Fruit fly (Drosophila melanogaster) whole organism, embryonic: Measurements from ENCODE around the gene HP1c.
A peak's percentile ranks its signal among the peaks of the same experiment; 100 is the strongest.

ENCODE experiments used
- BtbVII ChIP-seq: fragments of 200-800 bp; sonication (Bioruptor generic); optimal IDR thresholded peaks from 3 replicates; lab custom pipeline; 2017; ENCODE audit warnings: missing biosample characterization, mild to moderate bottlenecking, missing genetic modification characterization
- CG12155 ChIP-seq: fragments of 200-800 bp; sonication (Bioruptor generic); optimal IDR thresholded peaks from 3 replicates; lab custom pipeline; 2016; ENCODE audit warnings: missing biosample characterization, missing genetic modification characterization
- CG12659 ChIP-seq: fragments of 200-800 bp; sonication (Bioruptor generic); optimal IDR thresholded peaks from 3 replicates; lab custom pipeline; 2017; ENCODE audit warnings: mild to moderate bottlenecking, missing biosample characterization, missing genetic modification reagents, missing genetic modification characterization
- CG13287 ChIP-seq: fragments of 200-800 bp; sonication (Bioruptor generic); IDR thresholded peaks from 2 replicates; pipeline ENCODE4 v1.3.6; 2022; ENCODE audit warnings: missing biosample characterization, missing genetic modification characterization; ENCODE audit not compliant: partially characterized antibody
- CG14965 ChIP-seq: fragments of 200-800 bp; sonication (Bioruptor generic); optimal IDR thresholded peaks from 2 replicates; lab custom pipeline; 2016; ENCODE audit warnings: missing biosample characterization, missing genetic modification characterization, borderline replicate concordance
- CG17359 ChIP-seq: fragments of 200-800 bp; sonication (Bioruptor generic); optimal IDR thresholded peaks from 3 replicates; lab custom pipeline; 2018; ENCODE audit warnings: missing biosample characterization, mild to moderate bottlenecking, missing genetic modification characterization, moderate library complexity
- CG2129 ChIP-seq: fragments of 200-800 bp; sonication (Bioruptor generic); IDR thresholded peaks from 2 replicates; pipeline ENCODE4 v1.3.6; 2022; ENCODE audit warnings: missing biosample characterization, missing genetic modification characterization; ENCODE audit not compliant: partially characterized antibody
- CG3065 ChIP-seq: fragments of 200-800 bp; sonication (Bioruptor generic); optimal IDR thresholded peaks from 2 replicates; lab custom pipeline; 2016; ENCODE audit warnings: missing biosample characterization, missing genetic modification characterization
- CG3281 ChIP-seq: fragments of 200-800 bp; sonication (Bioruptor generic); optimal IDR thresholded peaks from 3 replicates; lab custom pipeline; 2017; ENCODE audit warnings: missing biosample characterization, mild to moderate bottlenecking, missing genetic modification characterization
- CG3726 ChIP-seq: fragments of 200-800 bp; sonication (Bioruptor generic); IDR thresholded peaks from 3 replicates; pipeline ENCODE4, ENCODE4 v1.3.6; 2022; ENCODE audit warnings: missing biosample characterization, missing genetic modification characterization
- CG4282 ChIP-seq: fragments of 200-800 bp; sonication (Bioruptor generic); optimal IDR thresholded peaks from 2 replicates; lab custom pipeline; 2016; ENCODE audit warnings: missing biosample characterization, missing genetic modification characterization
- CG4328 ChIP-seq: fragments of 200-800 bp; sonication (Bioruptor generic); optimal IDR thresholded peaks from 3 replicates; lab custom pipeline; 2017; ENCODE audit warnings: missing biosample characterization, missing genetic modification reagents, missing genetic modification characterization
- CG6683 ChIP-seq: fragments of 200-800 bp; sonication (Bioruptor generic); optimal IDR thresholded peaks from 2 replicates; lab custom pipeline; 2017; ENCODE audit warnings: missing biosample characterization, mild to moderate bottlenecking, missing genetic modification characterization, missing genetic modification reagents
- CG6813 ChIP-seq: fragments of 200-800 bp; sonication (Bioruptor generic); optimal IDR thresholded peaks from 2 replicates; lab custom pipeline; 2017; ENCODE audit warnings: missing biosample characterization, missing genetic modification characterization, mild to moderate bottlenecking, moderate library complexity, missing genetic modification reagents
- CG9609 ChIP-seq: fragments of 200-800 bp; sonication (Bioruptor generic); optimal IDR thresholded peaks from 3 replicates; lab custom pipeline; 2016; ENCODE audit warnings: missing biosample characterization, missing genetic modification characterization
- CG9932 ChIP-seq: fragments of 200-800 bp; sonication (Bioruptor generic); IDR thresholded peaks from 2 replicates; pipeline ENCODE4 v1.3.6; 2022; ENCODE audit warnings: missing biosample characterization, missing genetic modification characterization
- E2f1 ChIP-seq: fragments of 200-800 bp; sonication (Bioruptor generic); IDR thresholded peaks from 2 replicates; pipeline ENCODE4 v1.3.6; 2022; ENCODE audit warnings: missing biosample characterization, missing genetic modification characterization
- Ets65A ChIP-seq: fragments of 200-800 bp; sonication (Bioruptor generic); peaks from one replicate; lab custom pipeline; 2016; ENCODE audit warnings: missing biosample characterization, missing genetic modification characterization
- Gug ChIP-seq: fragments of 200-800 bp; sonication (Bioruptor generic); IDR thresholded peaks from 4 replicates; pipeline ENCODE4 v1.3.6; 2022; ENCODE audit warnings: missing biosample characterization, missing genetic modification characterization
- Lhr ChIP-seq: fragments of 200-800 bp; sonication (Bioruptor generic); optimal IDR thresholded peaks from 3 replicates; lab custom pipeline; 2017; ENCODE audit warnings: mild to moderate bottlenecking, missing biosample characterization, missing genetic modification reagents, missing genetic modification characterization
- MTF-1 ChIP-seq: fragments of 200-800 bp; sonication (Bioruptor generic); optimal IDR thresholded peaks from 2 replicates; lab custom pipeline; 2018; ENCODE audit warnings: missing biosample characterization, mild to moderate bottlenecking, missing genetic modification characterization, borderline replicate concordance
- Med ChIP-seq: fragments of 200-800 bp; sonication (Bioruptor generic); peaks from one replicate; lab custom pipeline; 2016; ENCODE audit warnings: missing biosample characterization, missing genetic modification characterization, mild to moderate bottlenecking, inconsistent platforms, moderate library complexity
- NC2β ChIP-seq: fragments of 200-800 bp; sonication (Bioruptor generic); optimal IDR thresholded peaks from 2 replicates; lab custom pipeline; 2016; ENCODE audit warnings: missing biosample characterization, missing genetic modification characterization
- Side ChIP-seq: fragments of 200-800 bp; sonication (Bioruptor generic); optimal IDR thresholded peaks from 2 replicates; lab custom pipeline; 2016; ENCODE audit warnings: missing biosample characterization, missing genetic modification characterization
- Sin3A ChIP-seq: fragments of >200 bp; optimal IDR thresholded peaks from 2 replicates; lab custom pipeline; 2018
- ase ChIP-seq: fragments of 200-800 bp; sonication (Bioruptor generic); IDR thresholded peaks from 3 replicates; pipeline ENCODE4 v1.3.6; 2022; ENCODE audit warnings: missing biosample characterization, missing genetic modification characterization
- caup ChIP-seq: fragments of 200-800 bp; sonication (Bioruptor generic); optimal IDR thresholded peaks from 3 replicates; lab custom pipeline; 2017; ENCODE audit warnings: missing biosample characterization, mild to moderate bottlenecking, missing genetic modification characterization, moderate library complexity; ENCODE audit not compliant: severe bottlenecking
- dmrt11E ChIP-seq: fragments of 200-800 bp; sonication (Bioruptor generic); optimal IDR thresholded peaks from 3 replicates; lab custom pipeline; 2018; ENCODE audit warnings: missing biosample characterization, mild to moderate bottlenecking, missing genetic modification characterization, moderate library complexity
- gsb ChIP-seq: fragments of 200-800 bp; sonication (Bioruptor generic); IDR thresholded peaks from 2 replicates; pipeline ENCODE4 v1.3.6; 2022; ENCODE audit warnings: missing biosample characterization, missing genetic modification characterization
- lab ChIP-seq: fragments of 200-800 bp; sonication (Bioruptor generic); optimal IDR thresholded peaks from 3 replicates; lab custom pipeline; 2017; ENCODE audit warnings: missing biosample characterization, missing genetic modification characterization, mild to moderate bottlenecking, moderate library complexity, missing genetic modification reagents
- lilli ChIP-seq: fragments of 200-800 bp; sonication (Bioruptor generic); optimal IDR thresholded peaks from 3 replicates; lab custom pipeline; 2016; ENCODE audit warnings: missing biosample characterization, missing genetic modification characterization
- luna ChIP-seq: fragments of 200-800 bp; sonication (Bioruptor generic); optimal IDR thresholded peaks from 2 replicates; lab custom pipeline; 2016; ENCODE audit warnings: missing biosample characterization, missing genetic modification characterization
- otp ChIP-seq: fragments of 200-800 bp; sonication (Bioruptor generic); IDR thresholded peaks from 3 replicates; pipeline ENCODE4, ENCODE4 v1.3.6; 2022; ENCODE audit warnings: missing biosample characterization, missing genetic modification characterization
- pb ChIP-seq: fragments of 200-800 bp; sonication (Bioruptor generic); optimal IDR thresholded peaks from 3 replicates; lab custom pipeline; 2016; ENCODE audit warnings: missing biosample characterization, missing genetic modification characterization
- pfk ChIP-seq: fragments of 200-800 bp; sonication (Bioruptor generic); optimal IDR thresholded peaks from 2 replicates; lab custom pipeline; 2018; ENCODE audit warnings: missing biosample characterization, mild to moderate bottlenecking, missing genetic modification characterization, moderate library complexity
- prd ChIP-seq, 3 experiments: fragments of >200 bp in 2 of 3; fragments of 200-800 bp in 1 of 3; sonication (Bioruptor generic) in 1 of 3; optimal IDR thresholded peaks in 2 of 3; IDR thresholded peaks in 1 of 3; 2 replicates in 2 of 3; 3 replicates in 1 of 3; pipeline versions ENCODE4 v1.3.6 to Lab custom; 2017 to 2022; ENCODE audit warnings: missing biosample characterization in 1 of 3, missing genetic modification characterization in 1 of 3
- repo ChIP-seq: fragments of 200-800 bp; sonication (Bioruptor generic); optimal IDR thresholded peaks from 2 replicates; lab custom pipeline; 2016; ENCODE audit warnings: missing biosample characterization, missing genetic modification characterization
- sens ChIP-seq: fragments of 200-800 bp; sonication (Bioruptor generic); peaks from one replicate; lab custom pipeline; 2016; ENCODE audit warnings: missing biosample characterization, missing genetic modification characterization
- stwl ChIP-seq: fragments of 200-800 bp; sonication (Bioruptor generic); optimal IDR thresholded peaks from 3 replicates; lab custom pipeline; 2018; ENCODE audit warnings: missing biosample characterization, mild to moderate bottlenecking, missing genetic modification characterization, moderate library complexity
- tin ChIP-seq: fragments of 200-800 bp; sonication (Bioruptor generic); optimal IDR thresholded peaks from 3 replicates; lab custom pipeline; 2016; ENCODE audit warnings: missing biosample characterization, missing genetic modification characterization
- trem ChIP-seq: fragments of 200-800 bp; optimal IDR thresholded peaks from 3 replicates; lab custom pipeline; 2019; ENCODE audit warnings: missing biosample characterization, mild to moderate bottlenecking, missing genetic modification characterization, moderate library complexity
- trh ChIP-seq: fragments of 200-800 bp; sonication (Bioruptor generic); optimal IDR thresholded peaks from 2 replicates; lab custom pipeline; 2016; ENCODE audit warnings: missing biosample characterization, missing genetic modification characterization

Gene HP1c

dm6 chr3R:22766072-22766471, 20.7 kb downstream of the HP1c start, which contains the start of gene Nepl15:
Gene Nepl15 (minus strand): TSS chr3R:22766172.
- TF ChIP-seq CG6813 (GFP tag; lab: Kevin White, UChicago) = no peak
- no peak for TF ChIP-seq Lhr
- TF ChIP-seq trh = no peak
- TF ChIP-seq CG3726 (GFP tag; lab: Robert Waterston, UW) = no peak
- peak; percentile 23 for TF ChIP-seq Ets65A (GFP tag; lab: Kevin White, UChicago)

dm6 chr3R:22767599-22767998, 22.2 kb downstream of the HP1c start, which contains the start of gene CG13841:
Gene CG13841 (minus strand): TSS chr3R:22767699.
- TF ChIP-seq trem (tag; lab: Kevin White, UChicago) (no peak), lab (GFP tag; lab: Kevin White, UChicago) (no peak), sens (peak; percentile 38)

- no peak for TF ChIP-seq MTF-1 (GFP tag; lab: Kevin White, UChicago)
- TF ChIP-seq stwl = no peak
- peak; percentile 37 for TF ChIP-seq sens
- no peak for TF ChIP-seq Med (GFP tag; lab: Kevin White, UChicago)
- TF ChIP-seq Ets65A (GFP tag; lab: Kevin White, UChicago) = no peak
- TF ChIP-seq, all 482 proteins: peak for 1
These were observed 23.2 kb downstream of the HP1c start, which contains the start of gene CG43091 for dm6 chr3R:22768633-22769032. Gene CG43091 (minus strand): TSS chr3R:22768733.

- TF ChIP-seq CG12155 (no peak), Side (no peak), CG3281 (GFP tag; lab: Kevin White, UChicago) (no peak), luna (GFP tag; lab: Kevin White, UChicago) (no peak), CG3065 (no peak), prd (optimal IDR thresholded peaks at IDR 0.05; lab: Kevin White, UChicago) (no peak), prd (GFP tag; IDR thresholded peaks at IDR 0.05; lab: Robert Waterston, UW) (no peak), pfk (GFP tag; lab: Kevin White, UChicago) (no peak), otp (GFP tag; lab: Robert Waterston, UW) (no peak), CG13287 (GFP tag; lab: Robert Waterston, UW) (no peak), BtbVII (GFP tag; lab: Kevin White, UChicago) (no peak)
These were observed 24.1 kb downstream of the HP1c start, which contains the start of gene CG43092 for dm6 chr3R:22769567-22769966. Gene CG43092 (minus strand): TSS chr3R:22769667.

- TF ChIP-seq CG17359 = no peak
- no peak for TF ChIP-seq dmrt11E (tag; lab: Kevin White, UChicago)
- TF ChIP-seq tin (GFP tag; lab: Kevin White, UChicago) = no peak
- no peak for TF ChIP-seq E2f1 (GFP tag; lab: Robert Waterston, UW)
- no peak for TF ChIP-seq CG14965 (GFP tag; lab: Kevin White, UChicago)
- TF ChIP-seq NC2β (GFP tag; lab: Kevin White, UChicago) = no peak
- TF ChIP-seq pb (GFP tag; lab: Kevin White, UChicago) = no peak
- TF ChIP-seq Gug (GFP tag; lab: Robert Waterston, UW) = no peak
- no peak for TF ChIP-seq Sin3A (lab: Kevin White, UChicago)
- TF ChIP-seq ase (GFP tag; lab: Robert Waterston, UW) = no peak
These were observed 24.8 kb downstream of the HP1c start, which contains the start of gene CG43093 for dm6 chr3R:22770207-22770606. Gene CG43093 (minus strand): TSS chr3R:22770307.

- TF ChIP-seq repo (GFP tag; lab: Kevin White, UChicago) = no peak
- TF ChIP-seq CG9932 = no peak
- no peak for TF ChIP-seq gsb (GFP tag; lab: Robert Waterston, UW)
- no peak for TF ChIP-seq CG4328 (GFP tag; lab: Kevin White, UChicago)
- no peak for TF ChIP-seq Ets65A (GFP tag; lab: Kevin White, UChicago)
- no peak for TF ChIP-seq caup
- no peak for TF ChIP-seq otp (GFP tag; lab: Robert Waterston, UW)
- TF ChIP-seq lilli (GFP tag; lab: Kevin White, UChicago) = no peak
- no peak for TF ChIP-seq CG2129 (GFP tag; lab: Robert Waterston, UW)
- no peak for TF ChIP-seq CG9609 (GFP tag; lab: Kevin White, UChicago)
- TF ChIP-seq CG12659 (GFP tag; lab: Kevin White, UChicago) = no peak
- no peak for TF ChIP-seq CG6683 (GFP tag; lab: Kevin White, UChicago)
- no peak for TF ChIP-seq CG4282
These were observed 25.5 kb downstream of the HP1c start, which contains the start of gene CG43094 for dm6 chr3R:22770887-22771286. Gene CG43094 (minus strand): TSS chr3R:22770987.
